Fruit fly (Drosophila melanogaster) whole organism, embryonic: ENCODE measurements around the gene mdlc.

Source experiments
- Awh ChIP-seq: fragments of 200-800 bp; sonication (Bioruptor generic); IDR thresholded peaks from 2 replicates; pipeline ENCODE4, ENCODE4 v1.3.6; 2022; ENCODE audit warnings: missing biosample characterization, missing genetic modification characterization
- B-H2 ChIP-seq: fragments of 200-800 bp; sonication (Bioruptor generic); optimal IDR thresholded peaks from 2 replicates; lab custom pipeline; 2018; ENCODE audit warnings: missing biosample characterization, mild to moderate bottlenecking, missing genetic modification characterization
- CG10209 ChIP-seq: fragments of 200-800 bp; sonication (Bioruptor generic); optimal IDR thresholded peaks from 3 replicates; lab custom pipeline; 2017; ENCODE audit warnings: missing biosample characterization, mild to moderate bottlenecking, missing genetic modification characterization, missing genetic modification reagents
- CG11504 ChIP-seq: fragments of 200-800 bp; sonication (Bioruptor generic); optimal IDR thresholded peaks from 3 replicates; lab custom pipeline; 2019; ENCODE audit warnings: missing biosample characterization, mild to moderate bottlenecking, missing genetic modification characterization, moderate library complexity
- CG12299 ChIP-seq: fragments of 200-800 bp; sonication (Bioruptor generic); optimal IDR thresholded peaks from 2 replicates; lab custom pipeline; 2018; ENCODE audit warnings: missing biosample characterization, mild to moderate bottlenecking, missing genetic modification characterization
- CG1233 ChIP-seq: fragments of 200-800 bp; sonication (Bioruptor generic); optimal IDR thresholded peaks from 4 replicates; lab custom pipeline; 2018; ENCODE audit warnings: missing biosample characterization, mild to moderate bottlenecking, missing genetic modification characterization
- CG14965 ChIP-seq: fragments of 200-800 bp; sonication (Bioruptor generic); optimal IDR thresholded peaks from 2 replicates; lab custom pipeline; 2016; ENCODE audit warnings: missing biosample characterization, missing genetic modification characterization, borderline replicate concordance
- CG15073 ChIP-seq: fragments of 200-800 bp; sonication (Bioruptor generic); optimal IDR thresholded peaks from 2 replicates; lab custom pipeline; 2016; ENCODE audit warnings: missing biosample characterization, missing genetic modification characterization
- CG16863 ChIP-seq: fragments of 200-800 bp; sonication (Bioruptor generic); optimal IDR thresholded peaks from 3 replicates; lab custom pipeline; 2016; ENCODE audit warnings: missing biosample characterization, missing genetic modification characterization
- CG17612 ChIP-seq: fragments of 200-800 bp; sonication (Bioruptor generic); IDR thresholded peaks from 2 replicates; pipeline ENCODE4 v1.3.6; 2022; ENCODE audit warnings: missing biosample characterization, missing genetic modification characterization
- CG18476 ChIP-seq: fragments of 200-800 bp; sonication (Bioruptor generic); optimal IDR thresholded peaks from 2 replicates; lab custom pipeline; 2016; ENCODE audit warnings: missing biosample characterization, mild to moderate bottlenecking, missing genetic modification characterization
- CG2129 ChIP-seq: fragments of 200-800 bp; sonication (Bioruptor generic); IDR thresholded peaks from 2 replicates; pipeline ENCODE4 v1.3.6; 2022; ENCODE audit warnings: missing biosample characterization, missing genetic modification characterization; ENCODE audit not compliant: partially characterized antibody
- CG30403 ChIP-seq: fragments of 200-800 bp; sonication (Bioruptor generic); optimal IDR thresholded peaks from 3 replicates; lab custom pipeline; 2016; ENCODE audit warnings: missing biosample characterization, missing genetic modification characterization
- CG31224 ChIP-seq: fragments of 200-800 bp; sonication (Bioruptor generic); IDR thresholded peaks from 2 replicates; pipeline ENCODE4 v1.3.6; 2022; ENCODE audit warnings: missing biosample characterization, missing genetic modification characterization
- CG3407 ChIP-seq: fragments of 200-800 bp; sonication (Bioruptor generic); optimal IDR thresholded peaks from 2 replicates; lab custom pipeline; 2018; ENCODE audit warnings: missing biosample characterization, mild to moderate bottlenecking, missing genetic modification characterization
- CG6854 ChIP-seq: fragments of 200-800 bp; sonication (Bioruptor generic); optimal IDR thresholded peaks from 3 replicates; lab custom pipeline; 2017; ENCODE audit warnings: missing biosample characterization, mild to moderate bottlenecking, missing genetic modification characterization
- CG8388 ChIP-seq: fragments of 200-800 bp; sonication (Bioruptor generic); optimal IDR thresholded peaks from 2 replicates; lab custom pipeline; 2019; ENCODE audit warnings: missing biosample characterization, mild to moderate bottlenecking, missing genetic modification characterization, moderate library complexity
- D19B ChIP-seq: fragments of 200-800 bp; sonication (Bioruptor generic); optimal IDR thresholded peaks from 2 replicates; lab custom pipeline; 2017; ENCODE audit warnings: missing biosample characterization, mild to moderate bottlenecking, missing genetic modification characterization
- Elba2 ChIP-seq: fragments of 200-800 bp; sonication (Bioruptor generic); optimal IDR thresholded peaks from 3 replicates; lab custom pipeline; 2016; ENCODE audit warnings: missing biosample characterization, missing genetic modification characterization
- HLH3B ChIP-seq: fragments of 200-800 bp; sonication (Bioruptor generic); IDR thresholded peaks from 2 replicates; pipeline ENCODE4 v1.3.6; 2022; ENCODE audit warnings: missing biosample characterization, missing genetic modification characterization
- Hr3 ChIP-seq: fragments of 200-800 bp; sonication (Bioruptor generic); optimal IDR thresholded peaks from 3 replicates; lab custom pipeline; 2016; ENCODE audit warnings: missing biosample characterization, missing genetic modification characterization
- Lhr ChIP-seq: fragments of 200-800 bp; sonication (Bioruptor generic); optimal IDR thresholded peaks from 3 replicates; lab custom pipeline; 2017; ENCODE audit warnings: mild to moderate bottlenecking, missing biosample characterization, missing genetic modification reagents, missing genetic modification characterization
- Lpt ChIP-seq: fragments of >200 bp; optimal IDR thresholded peaks from 2 replicates; lab custom pipeline; 2018; ENCODE audit warnings: missing biosample characterization, missing genetic modification characterization
- MESR4 ChIP-seq: fragments of 200-800 bp; sonication (Bioruptor generic); optimal IDR thresholded peaks from 2 replicates; lab custom pipeline; 2018; ENCODE audit warnings: missing biosample characterization, mild to moderate bottlenecking, missing genetic modification characterization, moderate library complexity
- Xbp1 ChIP-seq: fragments of 200-800 bp; sonication (Bioruptor generic); optimal IDR thresholded peaks from 3 replicates; lab custom pipeline; 2016; ENCODE audit warnings: missing biosample characterization, mild to moderate bottlenecking, missing genetic modification characterization
- br ChIP-seq: fragments of >200 bp; optimal IDR thresholded peaks from 2 replicates; lab custom pipeline; 2017
- caup ChIP-seq: fragments of 200-800 bp; sonication (Bioruptor generic); optimal IDR thresholded peaks from 3 replicates; lab custom pipeline; 2017; ENCODE audit warnings: missing biosample characterization, mild to moderate bottlenecking, missing genetic modification characterization, moderate library complexity; ENCODE audit not compliant: severe bottlenecking
- chm ChIP-seq: fragments of 200-800 bp; sonication (Bioruptor generic); IDR thresholded peaks from 2 replicates; pipeline ENCODE4 v1.3.6; 2022; ENCODE audit warnings: missing biosample characterization, missing genetic modification characterization
- ci ChIP-seq: fragments of 200-800 bp; sonication (Bioruptor generic); IDR thresholded peaks from 3 replicates; pipeline ENCODE4 v1.3.6; 2022; ENCODE audit warnings: missing biosample characterization, missing genetic modification characterization
- ewg ChIP-seq: fragments of 200-800 bp; sonication (Bioruptor generic); optimal IDR thresholded peaks from 3 replicates; lab custom pipeline; 2017; ENCODE audit warnings: mild to moderate bottlenecking, missing biosample characterization, missing genetic modification reagents, missing genetic modification characterization
- fd3F ChIP-seq: fragments of 200-800 bp; sonication (Bioruptor generic); optimal IDR thresholded peaks from 2 replicates; lab custom pipeline; 2018; ENCODE audit warnings: missing biosample characterization, mild to moderate bottlenecking, missing genetic modification characterization, moderate library complexity
- h ChIP-seq: fragments of >200 bp; optimal IDR thresholded peaks from 2 replicates; lab custom pipeline; 2017
- hb ChIP-seq: fragments of 200-800 bp; sonication (Bioruptor generic); IDR thresholded peaks from 3 replicates; pipeline ENCODE4 v1.3.6; 2022; ENCODE audit warnings: missing biosample characterization, missing genetic modification characterization; ENCODE audit not compliant: partially characterized antibody
- lmd ChIP-seq: fragments of 200-800 bp; sonication (Bioruptor generic); IDR thresholded peaks from 2 replicates; pipeline ENCODE4 v1.3.6; 2022; ENCODE audit warnings: missing biosample characterization, missing genetic modification characterization
- lola ChIP-seq, 3 experiments: fragments of >200 bp in 2 of 3; fragments of 200-800 bp in 1 of 3; sonication (Bioruptor generic) in 1 of 3; optimal IDR thresholded peaks; 2 replicates each; lab custom pipeline; 2017 to 2019; ENCODE audit warnings: missing biosample characterization in 3 of 3, missing genetic modification characterization in 3 of 3, mild to moderate bottlenecking in 1 of 3, moderate library complexity in 1 of 3
- mld ChIP-seq: fragments of 200-800 bp; sonication (Bioruptor generic); IDR thresholded peaks from 3 replicates; pipeline ENCODE4 v1.3.6; 2022; ENCODE audit warnings: missing biosample characterization, missing genetic modification characterization; ENCODE audit not compliant: partially characterized antibody
- nerfin-1 ChIP-seq: fragments of 200-800 bp; sonication (Bioruptor generic); optimal IDR thresholded peaks from 3 replicates; lab custom pipeline; 2019; ENCODE audit warnings: missing biosample characterization, mild to moderate bottlenecking, missing genetic modification characterization, moderate library complexity
- nerfin-2 ChIP-seq: fragments of 200-800 bp; sonication (Bioruptor generic); IDR thresholded peaks from 2 replicates; pipeline ENCODE4 v1.3.6; 2022; ENCODE audit warnings: missing biosample characterization, missing genetic modification characterization; ENCODE audit not compliant: partially characterized antibody
- onecut ChIP-seq: fragments of 200-800 bp; sonication (Bioruptor generic); IDR thresholded peaks from 2 replicates; pipeline ENCODE4 v1.3.6; 2022; ENCODE audit warnings: missing biosample characterization, missing genetic modification characterization
- pan ChIP-seq, 4 experiments: fragments of >200 bp in 3 of 4; fragments of 200-800 bp in 1 of 4; sonication (Bioruptor generic) in 1 of 4; optimal IDR thresholded peaks in 3 of 4; IDR thresholded peaks in 1 of 4; 2 replicates each; pipeline versions ENCODE4 v1.3.6 to Lab custom; 2017 to 2022; ENCODE audit warnings: missing biosample characterization in 2 of 4, missing genetic modification characterization in 2 of 4, mixed read lengths in 1 of 4
- pho ChIP-seq: fragments of 200-800 bp; sonication (Bioruptor generic); optimal IDR thresholded peaks from 2 replicates; lab custom pipeline; 2016; ENCODE audit warnings: missing biosample characterization, missing genetic modification characterization
- seq ChIP-seq: fragments of 200-800 bp; sonication (Bioruptor generic); IDR thresholded peaks from 2 replicates; pipeline ENCODE4 v1.3.6; 2022; ENCODE audit warnings: missing biosample characterization, missing genetic modification characterization
- tap ChIP-seq: fragments of 200-800 bp; optimal IDR thresholded peaks from 3 replicates; lab custom pipeline; 2019; ENCODE audit warnings: missing biosample characterization, mild to moderate bottlenecking, missing genetic modification characterization, moderate library complexity
- trem ChIP-seq: fragments of 200-800 bp; optimal IDR thresholded peaks from 3 replicates; lab custom pipeline; 2019; ENCODE audit warnings: missing biosample characterization, mild to moderate bottlenecking, missing genetic modification characterization, moderate library complexity
- zf30C ChIP-seq: fragments of 200-800 bp; sonication (Bioruptor generic); optimal IDR thresholded peaks from 3 replicates; lab custom pipeline; 2018; ENCODE audit warnings: missing biosample characterization, mild to moderate bottlenecking, missing genetic modification characterization
- zfh2 ChIP-seq: fragments of 200-800 bp; sonication (Bioruptor generic); optimal IDR thresholded peaks from 2 replicates; lab custom pipeline; 2016; ENCODE audit warnings: missing biosample characterization, missing genetic modification characterization

mdlc gene

dm6 chr3R:20027841-20028240 is 29.7 kb upstream of the mdlc start, which contains the start of the genes CG4424 and CG4854 (continued):
- no peak for TF ChIP-seq CG18476 (GFP tag; lab: Kevin White, UChicago)

- TF ChIP-seq Hr3 (GFP tag; lab: Kevin White, UChicago) (peak; percentile 84), h (lab: Kevin White, UChicago) (no peak), CG10209 (peak; percentile 70), Lhr (GFP tag; lab: Kevin White, UChicago) (peak; percentile 27), onecut (GFP tag; lab: Robert Waterston, UW) (peak; percentile 29; the same call in 1 of the 2 replicates), fd3F (GFP tag; lab: Kevin White, UChicago) (peak; percentile 67), zf30C (GFP tag; lab: Kevin White, UChicago) (no peak), CG30403 (GFP tag; lab: Kevin White, UChicago) (peak; percentile 89), lmd (GFP tag; lab: Robert Waterston, UW) (peak; percentile 71), CG2129 (no peak), caup (GFP tag; lab: Kevin White, UChicago) (peak; percentile 58), HLH3B (GFP tag; lab: Robert Waterston, UW) (no peak; the same call in 1 of the 2 replicates), CG15073 (GFP tag; lab: Kevin White, UChicago) (no peak), CG12299 (tag; lab: Kevin White, UChicago) (peak; percentile 25), Xbp1 (GFP tag; lab: Kevin White, UChicago) (peak; percentile 81), MESR4 (GFP tag; lab: Kevin White, UChicago) (peak; percentile 34), ewg (peak; percentile 52), CG11504 (peak; percentile 79), pho (GFP tag; lab: Kevin White, UChicago) (peak; percentile 71), lola (GFP tag; optimal IDR thresholded peaks at IDR 0.05; lab: Kevin White, UChicago) (peak in 1 of 3 experiments; percentile 86), hb (GFP tag; lab: Robert Waterston, UW) (no peak), CG16863 (GFP tag; lab: Kevin White, UChicago) (peak; percentile 5), Awh (GFP tag; lab: Robert Waterston, UW) (no peak; the same call in 1 of the 2 replicates), CG6854 (GFP tag; lab: Kevin White, UChicago) (no peak), CG14965 (GFP tag; lab: Kevin White, UChicago) (no peak), br (lab: Kevin White, UChicago) (no peak), mld (GFP tag; lab: Robert Waterston, UW) (no peak), CG8388 (GFP tag; lab: Kevin White, UChicago) (peak; percentile 66), CG1233 (peak; percentile 83), nerfin-1 (tag; lab: Kevin White, UChicago) (peak; percentile 62), chm (GFP tag; lab: Robert Waterston, UW) (no peak), Lpt (GFP tag; lab: Kevin White, UChicago) (no peak), CG17612 (GFP tag; lab: Robert Waterston, UW) (0 out of 2 replicates have a peak, but pooled peaks have one; percentile 25), CG3407 (GFP tag; lab: Kevin White, UChicago) (peak; percentile 48), B-H2 (peak; percentile 49), Elba2 (GFP tag; lab: Kevin White, UChicago) (no peak), tap (tag; lab: Kevin White, UChicago) (no peak), zfh2 (peak; percentile 62), pan (optimal IDR thresholded peaks at IDR 0.05; lab: Kevin White, UChicago) (no peak), pan (GFP tag; optimal IDR thresholded peaks at IDR 0.05 in 1 of 2, IDR thresholded peaks at IDR 0.05 in 1 of 2) (peak in 1 of 2 experiments; percentile 69), nerfin-2 (no peak), seq (0 out of 2 replicates have a peak, but pooled peaks have one; percentile 24), CG31224 (GFP tag; lab: Robert Waterston, UW) (no peak), trem (tag; lab: Kevin White, UChicago) (peak; percentile 79), ci (GFP tag; lab: Robert Waterston, UW) (peak; percentile 20; the same call in 1 of the 3 replicates), D19B (GFP tag; lab: Kevin White, UChicago) (peak; percentile 87)
Measured at dm6 chr3R:20031043-20031763, 26.3 kb upstream of the mdlc start, which contains the start of gene trem. trem (minus strand) TSS chr3R:20031309.
